Worm (Caenorhabditis elegans) whole organism, L1 larva: ENCODE results near the gene skr-21.

ENCODE experiments used
- C34B4.2 ChIP-seq: sonication (generic microtip); optimal IDR thresholded peaks from 2 replicates; lab custom pipeline; 2017; ENCODE audit warnings: mild to moderate bottlenecking, missing genetic modification characterization, missing compliant biosample characterization
- Y116A8C.19 ChIP-seq: sonication (generic microtip); optimal IDR thresholded peaks from 2 replicates; lab custom pipeline; 2016; ENCODE audit warnings: missing compliant biosample characterization, missing genetic modification characterization, borderline replicate concordance
- alr-1 ChIP-seq: fragments of 200-800 bp; sonication (Bioruptor generic); optimal IDR thresholded peaks from 2 replicates; lab custom pipeline; 2018; ENCODE audit warnings: borderline replicate concordance, mild to moderate bottlenecking, missing genetic modification characterization, missing compliant biosample characterization
- ceh-82 ChIP-seq, 3 experiments: fragments of 150-350 bp in 1 of 3; sonication (generic microtip) in 2 of 3; optimal IDR thresholded peaks; 2 replicates each; lab custom pipeline; 2014 to 2017; ENCODE audit warnings: missing biosample characterization in 3 of 3, missing genetic modification characterization in 3 of 3
- ces-1 ChIP-seq: fragments of 150-350 bp; optimal IDR thresholded peaks from 2 replicates; lab custom pipeline; 2014; ENCODE audit warnings: missing biosample characterization, missing genetic modification reagents, missing genetic modification characterization
- dpl-1 ChIP-seq, 3 experiments: fragments of 150-350 bp in 2 of 3; sonication (generic microtip) in 1 of 3; optimal IDR thresholded peaks; 2 replicates each; lab custom pipeline; 2014 to 2017; ENCODE audit warnings: missing biosample characterization in 3 of 3, missing genetic modification characterization in 3 of 3, missing genetic modification reagents in 3 of 3
- efl-1 ChIP-seq, 4 experiments: fragments of 150-350 bp; optimal IDR thresholded peaks in 3 of 4; peaks in 1 of 4; 1 replicate in 1 of 4; 2 replicates in 3 of 4; lab custom pipeline; 2014; ENCODE audit warnings: missing biosample characterization in 2 of 4, missing genetic modification characterization in 2 of 4, missing genetic modification reagents in 2 of 4
- elt-2 ChIP-seq: sonication (generic microtip); optimal IDR thresholded peaks from 2 replicates; lab custom pipeline; 2016; ENCODE audit warnings: missing genetic modification characterization, mild to moderate bottlenecking, inconsistent platforms, missing compliant biosample characterization, missing genetic modification reagents
- elt-3 ChIP-seq, 6 experiments: fragments of 150-350 bp in 1 of 6; sonication (generic microtip); optimal IDR thresholded peaks; 2 replicates each; lab custom pipeline; 2017 to 2018; ENCODE audit warnings: missing biosample characterization in 6 of 6, missing genetic modification characterization in 6 of 6, inconsistent platforms in 1 of 6
- fkh-10 ChIP-seq: sonication (generic microtip); optimal IDR thresholded peaks from 2 replicates; lab custom pipeline; 2017; ENCODE audit warnings: missing biosample characterization, missing genetic modification reagents, missing genetic modification characterization
- fos-1 ChIP-seq: fragments of 150-350 bp; optimal IDR thresholded peaks from 2 replicates; lab custom pipeline; 2014; ENCODE audit warnings: missing biosample characterization, missing genetic modification characterization
- grh-1 ChIP-seq: fragments of 200-800 bp; sonication (Bioruptor generic); IDR thresholded peaks from 2 replicates; pipeline ENCODE4 v1.3.6; 2022; ENCODE audit warnings: missing genetic modification reagents, missing genetic modification characterization, missing compliant biosample characterization
- lin-14 ChIP-seq: fragments of 200-800 bp; sonication (Bioruptor generic); optimal IDR thresholded peaks from 2 replicates; lab custom pipeline; 2018; ENCODE audit warnings: mild to moderate bottlenecking, missing genetic modification characterization, moderate library complexity, missing compliant biosample characterization
- lin-15B ChIP-seq: fragments of 150-350 bp; sonication (generic microtip); optimal IDR thresholded peaks from 3 replicates; lab custom pipeline; 2014; ENCODE audit warnings: missing biosample characterization, missing genetic modification characterization
- lin-35 ChIP-seq, 2 experiments: fragments of 150-350 bp; optimal IDR thresholded peaks; 2 replicates each; lab custom pipeline; 2014; ENCODE audit warnings: missing biosample characterization in 2 of 2, missing genetic modification characterization in 2 of 2, missing genetic modification reagents in 2 of 2
- mdl-1 ChIP-seq, 2 experiments: fragments of 150-350 bp; optimal IDR thresholded peaks; 2 replicates each; lab custom pipeline; 2014 to 2017; ENCODE audit warnings: missing biosample characterization in 2 of 2, missing genetic modification characterization in 2 of 2, inconsistent platforms in 1 of 2
- mef-2 ChIP-seq: fragments of 150-350 bp; optimal IDR thresholded peaks from 2 replicates; lab custom pipeline; 2014; ENCODE audit warnings: missing biosample characterization, missing genetic modification characterization
- nhr-28 ChIP-seq: fragments of 150-350 bp; optimal IDR thresholded peaks from 2 replicates; lab custom pipeline; 2014; ENCODE audit warnings: missing biosample characterization, missing genetic modification characterization
- nhr-47 ChIP-seq: sonication (generic microtip); optimal IDR thresholded peaks from 2 replicates; lab custom pipeline; 2016; ENCODE audit warnings: mild to moderate bottlenecking, missing genetic modification characterization, moderate library complexity, missing compliant biosample characterization
- nhr-77 ChIP-seq: fragments of 150-350 bp; optimal IDR thresholded peaks from 2 replicates; lab custom pipeline; 2014; ENCODE audit warnings: missing biosample characterization, missing genetic modification characterization
- nhr-85 ChIP-seq: sonication (generic microtip); peaks from one replicate; lab custom pipeline; 2016; ENCODE audit warnings: missing genetic modification characterization, inconsistent platforms, missing compliant biosample characterization
- nhr-90 ChIP-seq: sonication (generic microtip); optimal IDR thresholded peaks from 2 replicates; lab custom pipeline; 2016; ENCODE audit warnings: mild to moderate bottlenecking, missing genetic modification characterization, missing compliant biosample characterization; ENCODE audit not compliant: poor library complexity
- pag-3 ChIP-seq: sonication (generic microtip); optimal IDR thresholded peaks from 2 replicates; lab custom pipeline; 2017; ENCODE audit warnings: missing genetic modification characterization, mild to moderate bottlenecking, missing compliant biosample characterization, antibody characterized with exemption, borderline replicate concordance; ENCODE audit not compliant: insufficient read depth
- pax-3 ChIP-seq: fragments of 200-800 bp; sonication (Bioruptor generic); optimal IDR thresholded peaks from 2 replicates; lab custom pipeline; 2018; ENCODE audit warnings: mild to moderate bottlenecking, missing genetic modification characterization, moderate library complexity, missing compliant biosample characterization
- rnt-1 ChIP-seq: sonication (generic microtip); optimal IDR thresholded peaks from 2 replicates; lab custom pipeline; 2016; ENCODE audit warnings: mild to moderate bottlenecking, missing genetic modification characterization, moderate library complexity, missing compliant biosample characterization
- skn-1 ChIP-seq: fragments of 150-350 bp; optimal IDR thresholded peaks from 2 replicates; lab custom pipeline; 2014; ENCODE audit warnings: missing biosample characterization, missing genetic modification characterization
- sptf-1 ChIP-seq: fragments of 150-350 bp; optimal IDR thresholded peaks from 2 replicates; lab custom pipeline; 2014; ENCODE audit warnings: missing biosample characterization, missing genetic modification characterization
- unc-130 ChIP-seq: fragments of 150-350 bp; optimal IDR thresholded peaks from 2 replicates; lab custom pipeline; 2017; ENCODE audit warnings: missing biosample characterization, missing genetic modification characterization, inconsistent platforms
- vab-15 ChIP-seq: sonication (generic microtip); optimal IDR thresholded peaks from 2 replicates; lab custom pipeline; 2017; ENCODE audit warnings: missing genotype, mild to moderate bottlenecking, missing genetic modification characterization, missing compliant biosample characterization
- xbp-1 ChIP-seq: sonication (generic microtip); optimal IDR thresholded peaks from 2 replicates; lab custom pipeline; 2016; ENCODE audit warnings: missing genetic modification characterization, missing compliant biosample characterization

Gene skr-21

ce11 chrX:13246668-13247358 lies 20.3 kb upstream of the skr-21 start (continued):
- peak; percentile 0 for TF ChIP-seq elt-2 (tag; lab: Kevin White, UChicago)
- no peak for TF ChIP-seq mef-2 (tag; lab: Kevin White, UChicago)
- TF ChIP-seq vab-15 (tag; lab: Kevin White, UChicago), result no peak
- TF ChIP-seq lin-15B, result no peak
- peak in 1 of 2 experiments; percentile 51 for TF ChIP-seq mdl-1 (tag; optimal IDR thresholded peaks at IDR 0.05; lab: Kevin White, UChicago)
- TF ChIP-seq lin-35 (GFP tag; optimal IDR thresholded peaks at IDR 0.05; lab: Kevin White, UChicago), result peak in 1 of 2 experiments; percentile 65
- no peak for TF ChIP-seq nhr-28 (tag; lab: Kevin White, UChicago)
- TF ChIP-seq sptf-1 (tag; lab: Kevin White, UChicago), result no peak
- TF ChIP-seq rnt-1 (tag; lab: Kevin White, UChicago), result no peak
- TF ChIP-seq lin-14 (GFP tag; lab: Kevin White, UChicago), result peak; percentile 46

- TF ChIP-seq mdl-1 (tag; optimal IDR thresholded peaks at IDR 0.05; lab: Kevin White, UChicago) (no peak), pag-3 (tag; lab: Kevin White, UChicago) (no peak), nhr-90 (tag; lab: Kevin White, UChicago) (no peak), vab-15 (tag; lab: Kevin White, UChicago) (no peak), skn-1 (tag; lab: Kevin White, UChicago) (no peak)
Observed at ce11 chrX:13245090-13245489, 18.6 kb upstream of the skr-21 start, which contains the start of gene hpl-1. hpl-1 (plus strand) TSS chrX:13245390.

- no peak for TF ChIP-seq efl-1 (optimal IDR thresholded peaks at IDR 0.05; lab: Kevin White, UChicago)
- TF ChIP-seq efl-1 (GFP tag; optimal IDR thresholded peaks at IDR 0.05 in 1 of 2; lab: Kevin White, UChicago), result no peak
- TF ChIP-seq ces-1 (GFP tag; lab: Kevin White, UChicago), result no peak
- TF ChIP-seq xbp-1 (tag; lab: Kevin White, UChicago), result no peak
- TF ChIP-seq elt-3 (tag; optimal IDR thresholded peaks at IDR 0.05; lab: Kevin White, UChicago), result no peak
- no peak for TF ChIP-seq grh-1 (GFP tag; lab: Robert Waterston, UW)
- no peak for TF ChIP-seq skn-1 (tag; lab: Kevin White, UChicago)
- no peak for TF ChIP-seq ceh-82 (tag; optimal IDR thresholded peaks at IDR 0.05; lab: Kevin White, UChicago)
- TF ChIP-seq pax-3 (tag; lab: Kevin White, UChicago), result no peak
- no peak for TF ChIP-seq nhr-77 (tag; lab: Kevin White, UChicago)
- TF ChIP-seq mef-2 (tag; lab: Kevin White, UChicago), result no peak
- TF ChIP-seq nhr-28 (tag; lab: Kevin White, UChicago), result no peak
- no peak for TF ChIP-seq nhr-47 (tag; lab: Kevin White, UChicago)
- TF ChIP-seq alr-1 (tag; lab: Kevin White, UChicago), result no peak
- TF ChIP-seq nhr-85, result no peak
- TF ChIP-seq dpl-1 (GFP tag; optimal IDR thresholded peaks at IDR 0.05; lab: Kevin White, UChicago), result no peak
- TF ChIP-seq fkh-10 (GFP tag; lab: Kevin White, UChicago), result no peak
- no peak for TF ChIP-seq rnt-1 (tag; lab: Kevin White, UChicago)
- no peak for TF ChIP-seq unc-130 (tag; lab: Kevin White, UChicago)
- no peak for TF ChIP-seq C34B4.2 (tag; lab: Kevin White, UChicago)
Observed at ce11 chrX:13242231-13242630, 15.8 kb upstream of the skr-21 start, which contains the start of gene K08H2.5. K08H2.5 (minus strand) TSS chrX:13242331.

ce11 chrX:13238197-13238596 lies 11.7 kb upstream of the skr-21 start, which contains the start of gene K08H2.4:
K08H2.4 (plus strand) TSS chrX:13238497.
- TF ChIP-seq efl-1 (optimal IDR thresholded peaks at IDR 0.05; lab: Kevin White, UChicago), result no peak
- TF ChIP-seq efl-1 (GFP tag; optimal IDR thresholded peaks at IDR 0.05 in 1 of 2; lab: Kevin White, UChicago), result peak in 1 of 2 experiments; percentile 40
- no peak for TF ChIP-seq nhr-85

- TF ChIP-seq Y116A8C.19 (tag; lab: Kevin White, UChicago) (no peak), fos-1 (tag; lab: Kevin White, UChicago) (no peak), lin-14 (GFP tag; lab: Kevin White, UChicago) (no peak)
Observed at ce11 chrX:13237102-13237501, 10.6 kb upstream of the skr-21 start, which contains the start of gene K08H2.3. K08H2.3 (plus strand) TSS chrX:13237402.
